Fruit fly (Drosophila melanogaster) whole organism: ENCODE data around the gene dtr.

Experiments used
- CG8478 ChIP-seq: fragments of >200 bp; optimal IDR thresholded peaks from 2 replicates; lab custom pipeline; 2018; ENCODE audit warnings: inconsistent platforms
- Dll ChIP-seq: fragments of >200 bp; optimal IDR thresholded peaks from 2 replicates; lab custom pipeline; 2017
- EcR ChIP-seq, 2 experiments: fragments of >200 bp; optimal IDR thresholded peaks; 2 replicates each; lab custom pipeline; 2017; ENCODE audit warnings: missing biosample characterization in 2 of 2, missing genetic modification characterization in 2 of 2, missing genetic modification reagents in 2 of 2
- pan ChIP-seq: fragments of >200 bp; optimal IDR thresholded peaks from 2 replicates; lab custom pipeline; 2017
- psq ChIP-seq: fragments of >200 bp; optimal IDR thresholded peaks from 2 replicates; lab custom pipeline; 2017
- usp ChIP-seq: fragments of >200 bp; optimal IDR thresholded peaks from 2 replicates; lab custom pipeline; 2017; ENCODE audit warnings: missing biosample characterization, missing genetic modification characterization, mixed read lengths

Gene dtr

dm6 chr2L:21360916-21361315, at the start of gene dtr:
dtr (plus strand) TSS chr2L:21361216.
- TF ChIP-seq psq (lab: Kevin White, UChicago) (no peak), Dll (lab: Kevin White, UChicago) (no peak), CG8478 (lab: Kevin White, UChicago) (no peak), usp (GFP tag; lab: Kevin White, UChicago) (no peak), EcR (GFP tag; optimal IDR thresholded peaks at IDR 0.05; lab: Kevin White, UChicago) (no peak), pan (lab: Kevin White, UChicago) (no peak)

DNA sequence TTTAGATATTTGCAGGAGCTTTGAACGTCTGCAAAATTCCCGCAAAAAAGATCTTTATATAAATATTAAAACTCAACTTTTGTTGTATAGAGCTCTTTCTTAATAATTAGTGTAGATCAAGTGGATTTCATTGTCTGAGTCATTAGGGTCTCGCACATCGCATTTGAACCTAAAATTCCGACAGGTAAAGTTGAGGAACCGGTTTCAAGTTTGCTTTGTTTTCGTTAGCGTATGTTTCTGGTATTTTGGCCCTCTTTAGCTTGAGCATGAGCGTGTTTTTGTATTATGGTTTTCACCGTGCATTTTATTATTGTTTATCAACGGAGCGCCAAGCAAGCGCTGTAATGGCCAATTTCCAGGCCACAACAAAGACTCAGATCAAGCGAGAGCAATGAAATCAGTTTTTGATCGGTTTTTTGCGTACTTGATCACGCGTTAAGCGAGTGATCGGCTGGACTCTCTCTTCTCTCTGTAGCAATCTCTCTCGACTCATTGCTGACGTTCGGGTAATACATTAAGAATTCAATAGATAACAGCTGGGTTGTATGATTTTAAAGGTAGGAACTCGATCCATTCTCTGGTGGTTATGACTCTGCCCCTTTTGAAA, 48.1 kb upstream of the dtr start:
- TF ChIP-seq pan (lab: Kevin White, UChicago) (no peak), CG8478 (lab: Kevin White, UChicago) (no peak), Dll (lab: Kevin White, UChicago) (no peak), EcR (GFP tag; optimal IDR thresholded peaks at IDR 0.05; lab: Kevin White, UChicago) (no peak)

- TF ChIP-seq EcR (GFP tag; optimal IDR thresholded peaks at IDR 0.05; lab: Kevin White, UChicago) (no peak), Dll (lab: Kevin White, UChicago) (no peak), pan (lab: Kevin White, UChicago) (no peak)
Observed at dm6 chr2L:21313909-21314400, 47.1 kb upstream of the dtr start, which contains the start of gene CG46314. CG46314 (plus strand) TSS chr2L:21314360.

DNA sequence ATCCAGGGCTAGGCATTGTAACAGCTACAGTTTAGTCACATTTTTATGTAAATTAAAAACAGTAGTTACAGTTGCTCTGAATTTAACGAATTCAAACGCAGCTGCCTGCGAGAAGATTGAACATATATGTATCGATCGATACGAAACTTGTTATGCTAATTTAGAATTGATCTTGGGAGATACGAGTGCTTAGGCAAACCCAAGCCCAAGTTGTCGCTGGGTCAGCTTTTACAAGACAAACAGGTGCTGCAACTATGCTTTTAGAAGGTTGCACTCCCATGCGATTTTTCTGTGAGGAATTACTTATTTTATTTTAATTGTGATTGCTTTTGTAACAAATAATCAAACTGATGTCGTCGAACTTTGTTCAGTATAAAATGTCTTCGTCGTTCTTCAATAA, 44.3 kb upstream of the dtr start:
- TF ChIP-seq usp (GFP tag; lab: Kevin White, UChicago) (no peak), pan (lab: Kevin White, UChicago) (no peak), psq (lab: Kevin White, UChicago) (no peak)

- TF ChIP-seq CG8478 (lab: Kevin White, UChicago) (no peak), psq (lab: Kevin White, UChicago) (no peak), pan (lab: Kevin White, UChicago) (no peak), EcR (GFP tag; optimal IDR thresholded peaks at IDR 0.05; lab: Kevin White, UChicago) (no peak), usp (GFP tag; lab: Kevin White, UChicago) (no peak), Dll (lab: Kevin White, UChicago) (no peak)
Observed at dm6 chr2L:21322161-21322560, 38.9 kb upstream of the dtr start.

DNA sequence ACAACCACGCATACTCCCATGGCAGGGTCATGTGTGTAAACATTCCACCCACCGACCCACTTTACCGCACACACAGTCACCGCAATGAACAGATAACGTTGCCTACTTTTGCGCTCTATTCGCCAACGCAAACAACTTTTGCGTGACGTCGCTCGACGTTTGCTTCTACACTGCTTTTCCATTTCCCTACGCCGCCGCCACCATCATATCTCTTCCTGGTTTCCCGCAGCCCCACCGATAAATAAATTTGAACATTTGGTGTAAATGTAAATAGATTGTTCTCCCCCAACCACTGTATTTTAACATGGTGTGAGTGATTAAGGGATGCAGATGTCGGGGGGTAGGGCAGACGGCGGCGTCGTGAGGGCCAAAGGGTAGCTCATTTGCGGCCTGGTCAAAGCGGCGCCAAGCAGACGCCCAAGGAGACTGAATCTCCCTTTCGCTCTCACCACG, 36.6 kb upstream of the dtr start:
- TF ChIP-seq Dll (lab: Kevin White, UChicago) (no peak), psq (lab: Kevin White, UChicago) (no peak), EcR (GFP tag; optimal IDR thresholded peaks at IDR 0.05; lab: Kevin White, UChicago) (no peak), usp (GFP tag; lab: Kevin White, UChicago) (no peak), CG8478 (lab: Kevin White, UChicago) (no peak), pan (lab: Kevin White, UChicago) (no peak)

- TF ChIP-seq pan (lab: Kevin White, UChicago) (no peak), psq (lab: Kevin White, UChicago) (no peak), EcR (GFP tag; optimal IDR thresholded peaks at IDR 0.05; lab: Kevin White, UChicago) (no peak), usp (GFP tag; lab: Kevin White, UChicago) (no peak), CG8478 (lab: Kevin White, UChicago) (no peak), Dll (lab: Kevin White, UChicago) (no peak)
Observed at dm6 chr2L:21329353-21329752, 31.7 kb upstream of the dtr start.

DNA sequence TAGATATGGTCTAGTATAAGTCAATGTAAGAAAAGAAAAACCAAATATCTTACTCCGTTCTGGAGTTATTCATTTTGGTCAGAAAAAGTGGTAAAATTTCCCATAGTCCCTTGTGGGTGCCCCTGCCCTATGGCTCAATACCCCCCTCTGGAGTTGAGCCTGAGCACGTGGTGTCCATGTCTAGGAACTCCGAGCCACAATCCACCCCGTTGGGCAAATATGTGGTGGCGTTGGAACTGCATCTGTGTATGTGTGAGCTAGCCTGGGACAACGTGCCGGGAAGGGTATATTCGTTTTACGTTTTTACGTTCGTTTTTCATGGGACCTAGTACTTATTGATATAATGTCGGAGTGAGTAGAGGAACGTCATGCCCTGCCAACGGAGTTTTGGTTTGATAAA, 30.2 kb upstream of the dtr start:
- TF ChIP-seq Dll (lab: Kevin White, UChicago) (no peak), pan (lab: Kevin White, UChicago) (no peak), psq (lab: Kevin White, UChicago) (no peak), usp (GFP tag; lab: Kevin White, UChicago) (no peak), CG8478 (lab: Kevin White, UChicago) (no peak), EcR (GFP tag; optimal IDR thresholded peaks at IDR 0.05; lab: Kevin White, UChicago) (no peak)

DNA sequence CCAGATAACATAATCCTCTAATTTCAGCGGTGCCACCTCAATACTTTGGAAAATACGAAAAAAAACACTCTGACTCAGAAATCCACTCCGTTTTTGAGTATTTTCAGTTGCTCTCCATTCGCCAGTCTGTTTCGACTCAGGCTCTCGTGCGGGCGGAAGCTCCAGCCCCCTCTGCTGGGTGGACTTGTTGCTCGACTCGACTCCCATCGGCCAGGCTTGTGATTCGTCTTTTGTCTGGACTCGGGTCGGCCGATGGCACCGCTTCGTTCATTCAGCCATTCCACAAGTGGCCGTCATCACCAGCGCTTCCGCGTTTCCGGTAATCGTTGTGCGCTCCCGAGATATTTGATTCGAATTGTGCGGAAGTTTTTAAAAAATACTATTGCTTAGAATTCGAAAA, 29.5 kb upstream of the dtr start, which contains the start of gene dimm:
Gene dimm, plus strand, starts transcription at position 255 of the 400 bp plus-strand sequence.
- no peak for TF ChIP-seq usp (GFP tag; lab: Kevin White, UChicago)
- no peak for TF ChIP-seq psq (lab: Kevin White, UChicago)
- no peak for TF ChIP-seq pan (lab: Kevin White, UChicago)

dm6 chr2L:21341706-21342105, 19.3 kb upstream of the dtr start:
- no peak for TF ChIP-seq Dll (lab: Kevin White, UChicago)
- no peak for TF ChIP-seq psq (lab: Kevin White, UChicago)
- TF ChIP-seq EcR (GFP tag; optimal IDR thresholded peaks at IDR 0.05; lab: Kevin White, UChicago) = no peak
- TF ChIP-seq pan (lab: Kevin White, UChicago) = no peak
- TF ChIP-seq usp (GFP tag; lab: Kevin White, UChicago) = no peak
- TF ChIP-seq CG8478 (lab: Kevin White, UChicago) = no peak

- no peak for TF ChIP-seq Dll (lab: Kevin White, UChicago)
- TF ChIP-seq EcR (GFP tag; optimal IDR thresholded peaks at IDR 0.05; lab: Kevin White, UChicago) = no peak
- TF ChIP-seq usp (GFP tag; lab: Kevin White, UChicago) = no peak
- TF ChIP-seq CG8478 (lab: Kevin White, UChicago) = no peak
- no peak for TF ChIP-seq pan (lab: Kevin White, UChicago)
- TF ChIP-seq psq (lab: Kevin White, UChicago) = no peak
Observed at dm6 chr2L:21344203-21344753, 16.7 kb upstream of the dtr start, which contains the start of gene Tsp39D. Tsp39D (plus strand) TSS chr2L:21344607.
